Worm (Caenorhabditis elegans): ENCODE data around the gene col-147.

col-147 gene

DNA sequence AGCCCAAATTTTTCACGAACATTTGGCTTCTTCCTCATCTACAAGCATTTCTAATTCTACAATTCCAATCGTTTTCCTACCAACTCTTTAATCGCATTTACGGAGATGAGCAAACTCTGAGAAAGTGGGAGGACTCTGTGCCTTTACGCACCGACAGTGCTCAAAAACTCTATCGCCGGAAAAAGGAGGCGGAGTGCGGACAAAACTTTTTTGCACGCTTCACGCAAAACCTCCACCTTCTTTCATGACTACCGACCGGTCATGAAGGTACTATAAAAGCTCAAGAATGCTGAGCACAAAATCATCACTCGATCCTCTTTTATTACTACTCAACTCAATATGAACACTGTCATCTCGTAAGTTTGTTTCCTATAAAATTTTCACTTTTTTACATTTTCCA is 8.0 kb downstream of the col-147 start, which contains the start of gene idpc-4:
TSS of gene idpc-4 (plus strand) at position 301 of the 400 bp plus-strand sequence.
- TF ChIP-seq gmeb-2 (tag; optimal IDR thresholded peaks at IDR 0.05): no peak
- no peak for TF ChIP-seq hlh-13 (GFP tag; optimal IDR thresholded peaks at IDR 0.05)
- TF ChIP-seq ceh-31 (tag; optimal IDR thresholded peaks at IDR 0.05): no peak
- no peak for TF ChIP-seq tbx-2 (tag; optimal IDR thresholded peaks at IDR 0.05)
- no peak for TF ChIP-seq ahr-1 (tag; optimal IDR thresholded peaks at IDR 0.05)
- TF ChIP-seq pros-1 (tag; optimal IDR thresholded peaks at IDR 0.05): no peak
- no peak for TF ChIP-seq ama-1 (optimal IDR thresholded peaks at IDR 0.05)
- TF ChIP-seq ceh-6 (GFP tag; optimal IDR thresholded peaks at IDR 0.05): no peak
- TF ChIP-seq mec-3 (tag; optimal IDR thresholded peaks at IDR 0.05; ENCODE audit: borderline replicate concordance): no peak
- no peak for TF ChIP-seq unc-3 (GFP tag; conservative IDR thresholded peaks at IDR 0.05)
- TF ChIP-seq unc-3 (tag; optimal IDR thresholded peaks at IDR 0.05): no peak
- TF ChIP-seq C08G9.2 (tag; optimal IDR thresholded peaks at IDR 0.05): no peak
- TF ChIP-seq pat-9 (tag; optimal IDR thresholded peaks at IDR 0.05): no peak
- TF ChIP-seq syd-9 (tag; optimal IDR thresholded peaks at IDR 0.05): no peak

DNA sequence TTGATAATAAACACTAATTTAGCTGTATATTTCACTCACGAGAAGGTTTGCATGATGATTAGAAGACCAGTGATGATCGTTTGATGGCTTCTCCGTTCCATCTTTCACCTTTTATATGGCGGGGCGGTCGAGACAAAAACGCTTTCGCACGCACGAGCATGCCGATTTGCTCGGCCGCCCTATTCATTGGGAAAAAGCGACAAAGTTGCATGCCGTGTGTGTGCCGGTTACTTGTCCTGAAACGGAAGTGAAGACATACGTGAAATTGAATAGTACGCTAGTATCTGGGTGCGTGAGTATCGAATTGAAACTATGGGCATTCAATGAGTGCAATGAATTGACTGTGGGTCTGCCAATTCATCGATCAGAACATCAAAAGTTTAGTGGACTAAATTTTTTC is 10.3 kb downstream of the col-147 start, which contains the start of gene idpc-5:
TSS of gene idpc-5 (minus strand) at position 101 of the 400 bp plus-strand sequence.
- TF ChIP-seq sdc-2 (tag; optimal IDR thresholded peaks at IDR 0.05): no peak
- TF ChIP-seq dmd-4 (tag; optimal IDR thresholded peaks at IDR 0.05; ENCODE audit: borderline replicate concordance): no peak
- no peak for TF ChIP-seq hlh-13 (GFP tag; optimal IDR thresholded peaks at IDR 0.05)
- TF ChIP-seq sox-2 (GFP tag; IDR thresholded peaks at IDR 0.05): no peak
- no peak for TF ChIP-seq nhr-11 (tag; optimal IDR thresholded peaks at IDR 0.05)
- TF ChIP-seq ceh-6 (GFP tag; optimal IDR thresholded peaks at IDR 0.05): no peak
- TF ChIP-seq ceh-2 (tag; optimal IDR thresholded peaks at IDR 0.05): no peak
- TF ChIP-seq gmeb-2 (tag; optimal IDR thresholded peaks at IDR 0.05): no peak
- TF ChIP-seq ceh-45 (GFP tag; IDR thresholded peaks at IDR 0.05): no peak
- no peak for TF ChIP-seq mec-3 (tag; optimal IDR thresholded peaks at IDR 0.05; ENCODE audit: borderline replicate concordance)
- no peak for TF ChIP-seq fkh-10 (GFP tag; optimal IDR thresholded peaks at IDR 0.05)
- no peak for TF ChIP-seq T23F11.4 (GFP tag; optimal IDR thresholded peaks at IDR 0.05)
- TF ChIP-seq odd-2 (tag; optimal IDR thresholded peaks at IDR 0.05): no peak
- TF ChIP-seq ceh-34 (tag; optimal IDR thresholded peaks at IDR 0.05): no peak

DNA sequence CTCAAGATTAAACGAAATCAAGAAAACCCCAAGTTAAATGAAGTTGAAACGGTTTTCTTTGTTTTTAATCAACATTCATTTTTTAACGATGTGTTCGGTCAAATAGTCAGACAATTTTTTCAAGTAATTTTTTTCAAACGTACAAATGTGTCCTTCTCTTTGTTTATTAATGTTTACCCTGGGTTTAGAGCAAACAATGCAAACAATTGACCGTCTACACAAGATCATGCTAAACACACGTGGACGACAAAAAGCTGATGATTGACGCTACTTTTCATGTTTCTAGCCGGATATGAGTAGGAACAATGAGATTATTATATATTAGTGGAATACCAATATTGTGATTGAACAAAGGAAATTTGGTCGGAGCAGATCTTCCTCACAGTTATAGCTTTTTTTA is 11.7 kb downstream of the col-147 start:
- no peak for TF ChIP-seq unc-55 (GFP tag; optimal IDR thresholded peaks at IDR 0.05)
- no peak for TF ChIP-seq ama-1 (optimal IDR thresholded peaks at IDR 0.05)
- no peak for TF ChIP-seq pag-3 (tag; optimal IDR thresholded peaks at IDR 0.05; ENCODE audit: borderline replicate concordance)
- TF ChIP-seq syd-9 (tag; optimal IDR thresholded peaks at IDR 0.05): no peak
- no peak for TF ChIP-seq hlh-15 (tag; optimal IDR thresholded peaks at IDR 0.05)
- no peak for TF ChIP-seq dmd-4 (tag; optimal IDR thresholded peaks at IDR 0.05; ENCODE audit: borderline replicate concordance)
- no peak for TF ChIP-seq odd-2 (tag; optimal IDR thresholded peaks at IDR 0.05)

DNA sequence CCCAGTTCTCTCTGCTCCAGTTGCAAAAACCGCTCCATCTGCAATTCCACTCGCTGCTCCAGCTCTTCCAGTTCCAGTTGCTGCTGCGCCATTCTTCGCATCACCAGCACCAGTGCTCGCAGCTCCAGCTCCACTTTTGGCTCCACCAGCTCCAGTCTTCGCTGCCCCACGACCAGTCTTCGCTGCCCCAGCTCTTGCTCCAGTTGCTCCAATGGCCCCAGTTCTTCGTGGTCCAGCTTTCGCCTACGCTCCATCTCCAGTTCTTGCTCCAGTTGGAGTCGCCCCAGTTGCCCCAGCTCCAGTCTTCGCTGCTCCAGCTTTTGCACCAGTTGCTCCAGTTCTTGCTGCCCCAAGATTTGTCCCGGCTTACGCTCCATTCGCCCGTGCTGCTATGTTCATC is 12.7 kb downstream of the col-147 start:
- TF ChIP-seq gmeb-2 (tag; optimal IDR thresholded peaks at IDR 0.05) (no peak), nhr-11 (tag; optimal IDR thresholded peaks at IDR 0.05) (no peak), ahr-1 (tag; optimal IDR thresholded peaks at IDR 0.05) (no peak), T23F11.4 (GFP tag; optimal IDR thresholded peaks at IDR 0.05) (no peak), unc-3 (GFP tag; conservative IDR thresholded peaks at IDR 0.05) (no peak), unc-3 (tag; optimal IDR thresholded peaks at IDR 0.05) (no peak), ceh-2 (tag; optimal IDR thresholded peaks at IDR 0.05) (no peak), C08G9.2 (tag; optimal IDR thresholded peaks at IDR 0.05) (no peak), rnt-1 (tag; optimal IDR thresholded peaks at IDR 0.05) (no peak), pqm-1 (tag; optimal IDR thresholded peaks at IDR 0.05) (no peak), hlh-13 (GFP tag; optimal IDR thresholded peaks at IDR 0.05) (no peak), eyg-1 (tag; optimal IDR thresholded peaks at IDR 0.05) (no peak), sdc-2 (tag; optimal IDR thresholded peaks at IDR 0.05) (no peak), F13H6.1 (tag; optimal IDR thresholded peaks at IDR 0.05) (no peak), pha-2 (tag; optimal IDR thresholded peaks at IDR 0.05) (no peak)

- no peak for TF ChIP-seq tbx-7 (tag; optimal IDR thresholded peaks at IDR 0.05)
- no peak for TF ChIP-seq unc-42 (tag; optimal IDR thresholded peaks at IDR 0.05)
- TF ChIP-seq fkh-10 (GFP tag; optimal IDR thresholded peaks at IDR 0.05): no peak
- TF ChIP-seq ceh-19 (GFP tag; optimal IDR thresholded peaks at IDR 0.05): no peak
- TF ChIP-seq ceh-30 (tag; optimal IDR thresholded peaks at IDR 0.05): no peak
- no peak for TF ChIP-seq K09A11.1 (tag; optimal IDR thresholded peaks at IDR 0.05; ENCODE audit: insufficient read depth)
- TF ChIP-seq C38D4.7 (GFP tag; optimal IDR thresholded peaks at IDR 0.05): no peak
- TF ChIP-seq pros-1 (tag; optimal IDR thresholded peaks at IDR 0.05): no peak
- no peak for TF ChIP-seq hlh-15 (tag; optimal IDR thresholded peaks at IDR 0.05)
- no peak for TF ChIP-seq sox-4 (tag; optimal IDR thresholded peaks at IDR 0.05)
- no peak for TF ChIP-seq pat-9 (tag; optimal IDR thresholded peaks at IDR 0.05)
- no peak for TF ChIP-seq madf-2 (tag; optimal IDR thresholded peaks at IDR 0.05)
- no peak for TF ChIP-seq T23F11.4 (GFP tag; optimal IDR thresholded peaks at IDR 0.05)
- no peak for TF ChIP-seq fax-1 (tag; optimal IDR thresholded peaks at IDR 0.05)
- TF ChIP-seq sox-2 (GFP tag; IDR thresholded peaks at IDR 0.05): no peak
- no peak for TF ChIP-seq ceh-6 (GFP tag; optimal IDR thresholded peaks at IDR 0.05)
- no peak for TF ChIP-seq gmeb-2 (tag; optimal IDR thresholded peaks at IDR 0.05)
- TF ChIP-seq ceh-48 (tag; optimal IDR thresholded peaks at IDR 0.05): no peak
- TF ChIP-seq elt-2 (tag; optimal IDR thresholded peaks at IDR 0.05): no peak
These were observed 13.3 kb downstream of the col-147 start, which contains the start of gene idpc-6 for ce11 chrV:9619850-9620249. Gene idpc-6, plus strand, starts transcription at chrV:9620150.

Data from whole organism, late embryonic.